Worm (Caenorhabditis elegans): ENCODE measurements around the gene F36H5.4.

The F36H5.4 gene

DNA sequence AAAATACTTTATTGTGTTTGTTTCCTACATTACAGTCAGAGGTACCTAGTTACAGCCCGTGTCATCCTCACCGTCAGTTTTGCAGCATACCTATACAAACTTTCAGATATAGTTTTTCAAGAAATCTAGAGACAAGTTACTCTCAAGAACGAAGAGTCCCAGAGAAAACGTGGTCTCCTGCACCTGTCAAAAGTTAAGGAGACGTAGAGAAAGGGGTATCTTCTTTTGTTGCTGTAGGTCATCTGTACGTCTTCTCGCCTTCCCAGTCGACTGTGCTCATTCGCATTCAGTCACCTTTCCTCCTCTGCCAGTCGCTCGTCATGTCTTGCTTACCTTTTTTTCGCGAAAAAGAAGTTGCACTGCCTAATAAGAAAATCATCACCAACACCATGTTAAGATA lies at the start of gene F36H5.4:
TSS of gene F36H5.4 (plus strand) at position 301 of the 400 bp plus-strand sequence.
- TF ChIP-seq mxl-3 (GFP tag; optimal IDR thresholded peaks at IDR 0.05) (no peak), ceh-82 (tag; optimal IDR thresholded peaks at IDR 0.05) (no peak), unc-39 (tag; optimal IDR thresholded peaks at IDR 0.05) (no peak), daf-16 (GFP tag; optimal IDR thresholded peaks at IDR 0.05) (no peak), daf-16 (tag; optimal IDR thresholded peaks at IDR 0.05) (no peak), zfp-2 (tag; optimal IDR thresholded peaks at IDR 0.05) (no peak), D1046.2 (GFP tag; IDR thresholded peaks at IDR 0.05) (no peak), php-3 (GFP tag; IDR thresholded peaks at IDR 0.05) (no peak), aly-2 (tag; optimal IDR thresholded peaks at IDR 0.05) (no peak), dve-1 (tag; optimal IDR thresholded peaks at IDR 0.05; ENCODE audit: insufficient read depth) (no peak), ztf-11 (tag; optimal IDR thresholded peaks at IDR 0.05) (no peak), Y75B8A.6 (GFP tag; IDR thresholded peaks at IDR 0.05) (no peak), zip-11 (GFP tag; IDR thresholded peaks at IDR 0.05) (no peak), tag-97 (GFP tag; IDR thresholded peaks at IDR 0.05) (no peak), daf-12 (tag; optimal IDR thresholded peaks at IDR 0.05) (no peak)

DNA sequence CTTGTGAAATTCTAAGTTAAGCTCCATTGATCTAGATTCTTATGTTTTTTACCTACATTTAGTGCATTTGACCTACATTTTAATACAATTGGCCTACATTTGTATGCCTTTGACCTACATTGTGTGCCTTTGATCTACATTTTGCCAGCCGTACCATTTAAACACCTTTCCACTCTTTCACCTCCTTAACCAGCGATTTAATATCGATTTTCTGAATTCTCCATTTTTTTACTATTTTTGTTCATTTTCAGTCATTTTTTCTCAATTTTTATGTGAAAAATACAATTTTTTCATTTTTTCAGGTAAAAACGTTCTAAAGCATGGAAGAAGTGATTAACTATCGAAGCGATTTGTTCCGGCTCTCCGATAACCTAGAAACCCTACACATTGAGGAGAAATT lies 48.7 kb upstream of the F36H5.4 start, which contains the start of gene btb-7:
TSS of gene btb-7 (plus strand) at position 301 of the 400 bp plus-strand sequence.
- TF ChIP-seq F26F4.8 (GFP tag; conservative IDR thresholded peaks at IDR 0.05) (no peak), ctbp-1 (GFP tag; IDR thresholded peaks at IDR 0.05) (no peak), lsy-2 (tag; optimal IDR thresholded peaks at IDR 0.05) (no peak), nhr-237 (tag; optimal IDR thresholded peaks at IDR 0.05) (no peak), daf-12 (tag; optimal IDR thresholded peaks at IDR 0.05) (no peak), hlh-30 (tag; optimal IDR thresholded peaks at IDR 0.05; ENCODE audit: insufficient read depth) (no peak), ceh-62 (tag; optimal IDR thresholded peaks at IDR 0.05) (no peak), spr-1 (tag; optimal IDR thresholded peaks at IDR 0.05) (no peak), zip-2 (tag; optimal IDR thresholded peaks at IDR 0.05) (no peak), madf-9 (GFP tag; conservative IDR thresholded peaks at IDR 0.05) (no peak), ceh-28 (tag; optimal IDR thresholded peaks at IDR 0.05) (no peak), lin-29 (GFP tag; IDR thresholded peaks at IDR 0.05) (no peak), nhr-42 (GFP tag; IDR thresholded peaks at IDR 0.05) (no peak), hif-1 (tag; optimal IDR thresholded peaks at IDR 0.05) (no peak), nhr-102 (tag; optimal IDR thresholded peaks at IDR 0.05) (no peak), F44E2.7 (GFP tag; IDR thresholded peaks at IDR 0.05) (no peak), D1046.2 (GFP tag; IDR thresholded peaks at IDR 0.05) (no peak), fkh-10 (GFP tag; optimal IDR thresholded peaks at IDR 0.05) (no peak), mep-1 (tag; optimal IDR thresholded peaks at IDR 0.05) (no peak)

DNA sequence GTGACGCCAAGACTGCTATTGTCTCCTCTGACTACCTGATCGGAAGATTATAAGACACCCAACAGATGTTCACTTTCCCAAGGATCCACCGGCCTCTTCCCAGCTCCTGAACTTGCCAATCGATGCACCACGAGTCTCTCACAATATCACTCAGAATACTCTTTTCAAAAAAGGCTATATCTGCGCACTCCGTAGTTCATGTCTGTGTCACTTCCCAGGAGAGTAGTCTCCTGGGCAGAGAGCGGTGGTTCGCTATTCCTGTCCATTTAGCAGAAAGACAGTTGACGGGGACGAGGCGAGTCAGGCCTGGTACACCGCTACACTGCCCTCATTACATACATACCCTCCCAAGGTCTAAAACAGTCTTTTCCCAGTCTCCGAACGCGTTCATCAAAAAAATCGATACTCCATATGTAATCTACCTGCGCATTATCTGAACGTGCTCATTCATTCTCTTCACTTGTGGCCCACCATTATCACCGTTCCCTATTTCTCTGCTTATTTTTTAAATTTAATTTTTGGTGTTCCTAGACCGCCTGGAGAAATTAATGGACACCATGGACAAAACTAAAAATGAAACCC lies 46.8 kb upstream of the F36H5.4 start, which contains the start of gene btb-6:
TSS of gene btb-6 (plus strand) at position 532 of the 582 bp plus-strand sequence.
- TF ChIP-seq daf-19 (GFP tag; conservative IDR thresholded peaks at IDR 0.05) (no peak), nhr-237 (tag; optimal IDR thresholded peaks at IDR 0.05) (no peak), Y105C5A.15 (GFP tag; IDR thresholded peaks at IDR 0.05) (no peak), ztf-7 (tag; optimal IDR thresholded peaks at IDR 0.05) (no peak), nhr-25 (tag; optimal IDR thresholded peaks at IDR 0.05; ENCODE audit: borderline replicate concordance, insufficient read depth) (no peak), zfp-3 (GFP tag; conservative IDR thresholded peaks at IDR 0.05) (no peak), set-16 (GFP tag; IDR thresholded peaks at IDR 0.05) (no peak), rbr-2 (tag; optimal IDR thresholded peaks at IDR 0.05) (no peak), ceh-28 (tag; optimal IDR thresholded peaks at IDR 0.05) (no peak)

Data from whole organism, L4 larva.